Fruit fly (Drosophila melanogaster): ENCODE measurements around the gene esc.
A peak's percentile ranks its signal among the peaks of the same experiment; 100 is the strongest.

Gene esc

DNA sequence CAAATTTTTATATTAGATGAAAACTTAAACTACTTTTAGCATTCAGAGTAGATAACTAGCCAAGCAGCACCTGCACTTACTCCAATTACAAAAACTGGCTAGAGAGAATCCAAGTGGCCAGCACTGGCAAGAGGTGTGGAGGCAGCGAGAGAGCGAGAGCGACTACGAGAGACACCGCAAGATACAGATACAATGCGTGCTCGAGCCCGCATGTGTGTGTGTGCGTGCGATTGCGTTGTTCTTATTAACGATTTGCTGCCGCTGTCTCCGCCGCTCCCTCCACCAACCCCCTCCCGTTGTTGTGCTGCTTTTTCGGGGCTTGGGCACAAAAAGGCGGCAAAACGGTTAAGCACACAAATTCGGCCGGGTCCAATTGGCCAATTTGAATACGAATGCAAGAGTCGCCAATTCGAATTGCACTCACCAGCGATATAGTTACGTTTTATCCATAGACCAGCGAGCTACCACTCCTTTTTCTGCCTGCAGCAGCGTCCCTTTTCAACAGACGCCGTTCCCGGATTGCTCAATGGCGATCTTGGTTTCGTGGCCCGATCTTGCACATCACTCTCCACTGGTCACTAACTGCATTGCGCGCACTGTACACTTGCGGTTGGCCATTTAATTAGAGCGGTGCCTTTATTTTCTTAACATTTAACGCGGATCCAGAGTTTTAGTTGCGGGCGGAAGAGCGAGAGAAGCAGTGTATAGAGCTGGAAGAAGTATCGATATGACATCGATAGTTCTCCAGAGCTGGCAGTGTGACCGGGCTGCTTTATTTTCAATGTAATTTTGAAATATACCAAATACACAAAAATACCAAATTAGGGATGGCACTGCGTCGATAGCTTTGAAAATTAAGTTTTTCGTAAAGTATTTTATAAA, 20.3 kb downstream of the esc start, which contains the start of gene crol (continued):
- peak; percentile 38 for TF ChIP-seq Hr83 (GFP tag; optimal IDR thresholded peaks at IDR 0.05; ENCODE audit: poor library complexity, severe bottlenecking)
- peak; percentile 3 for TF ChIP-seq br (GFP tag; optimal IDR thresholded peaks at IDR 0.05)
- no peak for TF ChIP-seq N (GFP tag; optimal IDR thresholded peaks at IDR 0.05)
- no peak for TF ChIP-seq sv (GFP tag; optimal IDR thresholded peaks at IDR 0.05)
- no peak for TF ChIP-seq usp (GFP tag; optimal IDR thresholded peaks at IDR 0.05)
- TF ChIP-seq dmrt93B (GFP tag; optimal IDR thresholded peaks at IDR 0.05), result no peak
- no peak for TF ChIP-seq ey (GFP tag; optimal IDR thresholded peaks at IDR 0.05)
- peak; percentile 74 to 81 for TF ChIP-seq dl (GFP tag; optimal IDR thresholded peaks at IDR 0.05; ENCODE audit: insufficient read depth in 1 of 2, partially characterized antibody in 2 of 2)

dm6 chr2L:11808327-11808701, 20.9 kb downstream of the esc start:
- TF ChIP-seq brk (GFP tag; optimal IDR thresholded peaks at IDR 0.05) (no peak), Myc (optimal IDR thresholded peaks at IDR 0.05) (peak; percentile 100)

DNA sequence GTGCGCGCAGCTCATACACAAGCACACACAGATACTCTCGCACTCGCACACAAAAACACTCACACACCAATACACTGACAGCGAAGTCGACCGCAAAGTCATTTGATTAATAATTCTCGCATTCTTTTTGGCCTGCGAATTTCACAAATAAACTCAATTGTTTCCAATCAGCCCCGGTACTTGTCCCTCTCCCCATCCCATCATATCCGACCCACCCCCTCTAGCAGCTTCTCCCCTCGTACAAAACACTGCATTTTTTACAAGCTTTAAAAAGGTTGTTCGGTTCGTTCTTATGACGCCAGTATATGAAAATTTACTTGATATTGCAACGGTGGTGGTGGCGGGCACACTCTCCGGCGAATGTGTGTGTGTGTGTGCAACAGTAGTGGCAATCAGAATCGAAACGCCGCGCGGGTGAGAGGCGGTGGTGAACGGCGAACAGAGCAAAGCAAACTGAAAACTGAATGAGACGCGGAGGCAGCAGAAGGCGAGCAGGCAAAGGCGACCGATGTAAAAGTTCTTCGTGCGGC, 21.4 kb downstream of the esc start:
- TF ChIP-seq tai (GFP tag; optimal IDR thresholded peaks at IDR 0.05) (no peak), rgr (GFP tag; optimal IDR thresholded peaks at IDR 0.05) (peak; percentile 19), Rel (GFP tag; optimal IDR thresholded peaks at IDR 0.05) (no peak), Rel (tag; optimal IDR thresholded peaks at IDR 0.05) (peak; percentile 80), Dfd (GFP tag; optimal IDR thresholded peaks at IDR 0.05) (no peak), foxo (GFP tag; optimal IDR thresholded peaks at IDR 0.05) (peak; percentile 20 to 51), CrebA (GFP tag; optimal IDR thresholded peaks at IDR 0.05; ENCODE audit: borderline replicate concordance) (peak; percentile 61), pan (optimal IDR thresholded peaks at IDR 0.05) (no peak), Hr83 (GFP tag; optimal IDR thresholded peaks at IDR 0.05; ENCODE audit: poor library complexity, severe bottlenecking) (peak; percentile 92), sage (GFP tag; optimal IDR thresholded peaks at IDR 0.05) (peak; percentile 41), Hnf4 (GFP tag; optimal IDR thresholded peaks at IDR 0.05) (peak; percentile 67), brk (GFP tag; optimal IDR thresholded peaks at IDR 0.05) (peak; percentile 74), Jra (GFP tag; optimal IDR thresholded peaks at IDR 0.05) (peak; percentile 50), Vsx2 (GFP tag; optimal IDR thresholded peaks at IDR 0.05; ENCODE audit: partially characterized antibody) (peak; percentile 89), dsf (GFP tag; optimal IDR thresholded peaks at IDR 0.05; ENCODE audit: borderline replicate concordance) (no peak), woc (GFP tag; optimal IDR thresholded peaks at IDR 0.05) (no peak), ey (GFP tag; optimal IDR thresholded peaks at IDR 0.05) (peak; percentile 6), Hr78 (GFP tag; optimal IDR thresholded peaks at IDR 0.05) (no peak), OdsH (GFP tag; optimal IDR thresholded peaks at IDR 0.05) (peak; percentile 30), sv (GFP tag; optimal IDR thresholded peaks at IDR 0.05) (no peak), fru (GFP tag; optimal IDR thresholded peaks at IDR 0.05) (peak; percentile 62), GATAd (GFP tag; optimal IDR thresholded peaks at IDR 0.05) (no peak), br (GFP tag; optimal IDR thresholded peaks at IDR 0.05) (peak; percentile 63), Sp1 (GFP tag; optimal IDR thresholded peaks at IDR 0.05) (peak; percentile 62), usp (GFP tag; optimal IDR thresholded peaks at IDR 0.05) (no peak), N (GFP tag; optimal IDR thresholded peaks at IDR 0.05) (peak; percentile 62), h (GFP tag; optimal IDR thresholded peaks at IDR 0.05) (peak; percentile 71), dmrt93B (GFP tag; optimal IDR thresholded peaks at IDR 0.05) (no peak), psq (GFP tag; optimal IDR thresholded peaks at IDR 0.05) (peak; percentile 100), HLH106 (tag; optimal IDR thresholded peaks at IDR 0.05) (no peak), Mio (GFP tag; optimal IDR thresholded peaks at IDR 0.05) (no peak), CG32264 (GFP tag; optimal IDR thresholded peaks at IDR 0.05) (peak; percentile 12), Myc (optimal IDR thresholded peaks at IDR 0.05) (no peak), CG9705 (GFP tag; optimal IDR thresholded peaks at IDR 0.05) (peak; percentile 24), dl (GFP tag; optimal IDR thresholded peaks at IDR 0.05; ENCODE audit: insufficient read depth in 1 of 2, partially characterized antibody in 2 of 2) (peak; percentile 36 to 58), jim (GFP tag; optimal IDR thresholded peaks at IDR 0.05) (peak; percentile 58), Abd-B (GFP tag; optimal IDR thresholded peaks at IDR 0.05) (no peak), Dif (GFP tag; optimal IDR thresholded peaks at IDR 0.05; ENCODE audit: partially characterized antibody) (peak; percentile 80), lola (GFP tag; optimal IDR thresholded peaks at IDR 0.05) (no peak)

Data from whole organism, wandering third instar larva.